Worm (Caenorhabditis elegans): ENCODE results near the gene T23E7.6.

DNA sequence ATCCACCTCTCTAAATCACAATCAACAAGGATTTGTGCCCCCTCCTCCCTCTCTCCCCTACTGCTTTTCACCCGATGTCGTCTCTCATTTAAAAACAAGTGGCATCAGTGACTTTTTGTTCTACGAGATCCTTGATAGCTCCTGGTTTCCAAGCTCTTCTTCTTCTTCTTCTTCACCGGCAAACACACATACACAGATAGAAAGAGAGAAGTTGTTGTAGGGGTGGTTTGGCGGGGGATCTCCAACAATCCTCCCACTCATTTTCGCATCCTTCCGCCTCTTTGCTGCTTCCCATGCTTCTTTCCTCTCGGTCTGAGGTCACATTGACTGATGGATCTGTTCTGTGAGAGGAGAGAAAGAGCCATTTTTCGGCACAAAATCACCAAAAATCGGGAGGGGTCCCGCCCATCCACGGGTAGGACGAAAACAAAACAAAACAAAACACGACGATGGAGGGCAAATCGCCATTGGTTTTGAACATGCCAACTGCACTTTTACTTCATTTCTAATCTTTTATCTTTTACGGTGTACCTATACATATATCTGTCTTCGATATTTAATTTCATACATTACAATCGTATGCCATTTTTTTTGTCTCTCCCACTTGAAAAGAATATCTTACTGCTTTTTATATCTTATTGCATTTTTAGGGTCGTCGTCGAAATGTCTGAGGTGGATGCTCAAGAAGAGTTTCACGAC lies 14.1 kb downstream of the T23E7.6 start, which contains the start of gene T23E7.2:
- TF ChIP-seq nhr-25 (tag; optimal IDR thresholded peaks at IDR 0.05; ENCODE audit: borderline replicate concordance, insufficient read depth), result no peak
- TF ChIP-seq unc-130 (GFP tag; optimal IDR thresholded peaks at IDR 0.05), result no peak
- TF ChIP-seq daf-12 (tag; optimal IDR thresholded peaks at IDR 0.05), result no peak
- no peak for TF ChIP-seq php-3 (GFP tag; IDR thresholded peaks at IDR 0.05)
